Worm (Caenorhabditis elegans): ENCODE data around the gene F49E2.5.

- no peak for TF ChIP-seq jun-1 (tag; optimal IDR thresholded peaks at IDR 0.05)
- TF ChIP-seq R02D3.7 (tag; optimal IDR thresholded peaks at IDR 0.05): no peak
- TF ChIP-seq nhr-76 (tag; optimal IDR thresholded peaks at IDR 0.05): no peak
- no peak for TF ChIP-seq nhr-77 (tag; optimal IDR thresholded peaks at IDR 0.05)
- TF ChIP-seq arid-1 (GFP tag; conservative IDR thresholded peaks at IDR 0.05): no peak
- TF ChIP-seq snpc-4 (tag; optimal IDR thresholded peaks at IDR 0.05): no peak
- TF ChIP-seq F10B5.3 (tag; optimal IDR thresholded peaks at IDR 0.05): no peak
- TF ChIP-seq skn-1 (tag; optimal IDR thresholded peaks at IDR 0.05): no peak
- TF ChIP-seq daf-12 (tag; optimal IDR thresholded peaks at IDR 0.05): no peak
- no peak for TF ChIP-seq pha-4 (GFP tag; IDR thresholded peaks at IDR 0.05)
- TF ChIP-seq pha-4 (tag; optimal IDR thresholded peaks at IDR 0.05): no peak
- no peak for TF ChIP-seq fos-1 (tag; optimal IDR thresholded peaks at IDR 0.05)
- TF ChIP-seq aha-1 (tag): no peak
- TF ChIP-seq nhr-25 (tag; optimal IDR thresholded peaks at IDR 0.05; ENCODE audit: borderline replicate concordance, insufficient read depth): no peak
- TF ChIP-seq attf-4 (tag; optimal IDR thresholded peaks at IDR 0.05): no peak
Measured at ce11 chrX:9589123-9589522, 45.7 kb downstream of the F49E2.5 start, which contains the start of gene del-8.

Measured in whole organism, L4 larva.